Worm (Caenorhabditis elegans): ENCODE results near the gene Y54F10BM.9.

DNA sequence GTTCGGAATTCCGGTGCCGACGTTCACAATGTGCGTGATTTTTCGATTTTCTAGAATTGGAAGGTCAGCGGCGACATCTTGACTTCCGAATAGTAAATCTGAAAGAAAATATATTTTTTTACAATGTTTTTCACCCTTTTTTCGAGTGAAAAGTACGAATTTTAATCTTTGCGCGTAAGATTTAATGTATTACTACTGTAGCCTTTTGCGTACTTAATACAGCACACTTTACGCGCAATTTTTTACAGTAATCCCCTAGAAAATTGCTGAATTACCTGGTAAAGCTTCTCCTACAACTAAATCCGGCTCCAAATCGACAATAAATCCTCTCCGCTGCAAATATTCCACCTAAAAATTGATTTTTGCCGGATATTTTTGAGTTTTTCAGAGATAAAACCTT is 25.7 kb upstream of the Y54F10BM.9 start:
- TF ChIP-seq dao-5 (tag; optimal IDR thresholded peaks at IDR 0.05) (no peak), him-1 (tag; optimal IDR thresholded peaks at IDR 0.05) (no peak)
